Fruit fly (Drosophila melanogaster) whole organism, pupa: Measurements from ENCODE around the gene CG14227.
A peak's percentile ranks its signal among the peaks of the same experiment; 100 is the strongest.

ENCODE experiments used
- CG14655 ChIP-seq: fragments of 200-800 bp; sonication (Bioruptor generic); optimal IDR thresholded peaks from 3 replicates; lab custom pipeline; 2017; ENCODE audit warnings: mild to moderate bottlenecking, missing biosample characterization, missing genetic modification reagents, missing genetic modification characterization
- CG32121 ChIP-seq: fragments of 200-800 bp; sonication (Bioruptor generic); IDR thresholded peaks from 2 replicates; pipeline ENCODE4 v1.3.6; 2022; ENCODE audit warnings: missing biosample characterization, missing genetic modification characterization
- CG34367 ChIP-seq: fragments of 200-800 bp; sonication (Bioruptor generic); optimal IDR thresholded peaks from 2 replicates; lab custom pipeline; 2018; ENCODE audit warnings: missing biosample characterization, mild to moderate bottlenecking, missing genetic modification characterization
- CG4496 ChIP-seq: fragments of 200-800 bp; sonication (Bioruptor generic); IDR thresholded peaks from 3 replicates; pipeline ENCODE4 v1.3.6; 2022; ENCODE audit warnings: missing biosample characterization, missing genetic modification characterization
- CG8301 ChIP-seq: fragments of 200-800 bp; sonication (Bioruptor generic); optimal IDR thresholded peaks from 2 replicates; lab custom pipeline; 2018; ENCODE audit warnings: missing biosample characterization, mild to moderate bottlenecking, missing genetic modification characterization
- EcR ChIP-seq: fragments of 200-800 bp; sonication (Bioruptor generic); optimal IDR thresholded peaks from 3 replicates; lab custom pipeline; 2019; ENCODE audit warnings: missing biosample characterization, missing genetic modification characterization, mild to moderate bottlenecking, moderate library complexity, missing genetic modification reagents
- Pif1A ChIP-seq: fragments of 200-800 bp; sonication (Bioruptor generic); optimal IDR thresholded peaks from 3 replicates; lab custom pipeline; 2016; ENCODE audit warnings: missing biosample characterization, missing genetic modification characterization
- Snoo ChIP-seq: fragments of 200-800 bp; sonication (Bioruptor generic); optimal IDR thresholded peaks from 3 replicates; lab custom pipeline; 2017; ENCODE audit warnings: missing biosample characterization, mild to moderate bottlenecking, missing genetic modification characterization, inconsistent platforms
- gl ChIP-seq: fragments of 200-800 bp; sonication (Bioruptor generic); optimal IDR thresholded peaks from 2 replicates; lab custom pipeline; 2018; ENCODE audit warnings: missing biosample characterization, mild to moderate bottlenecking, missing genetic modification characterization

dm6 chrX:19683040-19683875 lies 5.5 kb downstream of the CG14227 start, which contains the start of the genes dome and Ubqn:
- no peak for TF ChIP-seq CG32121 (GFP tag; lab: Robert Waterston, UW)
- TF ChIP-seq CG14655 (GFP tag; lab: Kevin White, UChicago): no peak
- no peak for TF ChIP-seq EcR
- no peak for TF ChIP-seq Snoo (tag; lab: Kevin White, UChicago)
- TF ChIP-seq Pif1A (GFP tag; lab: Kevin White, UChicago): no peak
- TF ChIP-seq gl: no peak
- TF ChIP-seq CG8301 (tag; lab: Kevin White, UChicago): no peak
- TF ChIP-seq CG4496 (GFP tag; lab: Robert Waterston, UW): peak; percentile 29; the same call in 2 of the 3 replicates
- no peak for TF ChIP-seq CG34367 (tag; lab: Kevin White, UChicago)
